Fruit fly (Drosophila melanogaster) whole organism, embryonic: Measurements from ENCODE around the gene CG5509.

Experiments
- BEAF-32 ChIP-seq: fragments of 200-800 bp; sonication (Bioruptor generic); optimal IDR thresholded peaks from 3 replicates; lab custom pipeline; 2017; ENCODE audit warnings: missing biosample characterization, missing genetic modification characterization, mild to moderate bottlenecking, moderate library complexity, missing genetic modification reagents
- Bgb ChIP-seq: fragments of 200-800 bp; sonication (Bioruptor generic); IDR thresholded peaks from 2 replicates; pipeline ENCODE4 v1.3.6; 2022; ENCODE audit warnings: missing biosample characterization, missing genetic modification characterization; ENCODE audit not compliant: partially characterized antibody
- C15 ChIP-seq: fragments of 200-800 bp; sonication (Bioruptor generic); IDR thresholded peaks from 3 replicates; pipeline ENCODE4 v1.3.6; 2022; ENCODE audit warnings: missing biosample characterization, missing genetic modification characterization
- CG10366 ChIP-seq: fragments of 200-800 bp; sonication (Bioruptor generic); IDR thresholded peaks from 2 replicates; pipeline ENCODE4 v1.3.6; 2022; ENCODE audit warnings: missing biosample characterization, missing genetic modification characterization
- CG13296 ChIP-seq: fragments of 200-800 bp; sonication (Bioruptor generic); optimal IDR thresholded peaks from 3 replicates; lab custom pipeline; 2018; ENCODE audit warnings: missing biosample characterization, mild to moderate bottlenecking, missing genetic modification characterization
- CG13424 ChIP-seq: fragments of 200-800 bp; sonication (Bioruptor generic); optimal IDR thresholded peaks from 2 replicates; lab custom pipeline; 2019; ENCODE audit warnings: missing biosample characterization, mild to moderate bottlenecking, missing genetic modification characterization, moderate library complexity
- CG15011 ChIP-seq: fragments of 200-800 bp; sonication (Bioruptor generic); optimal IDR thresholded peaks from 3 replicates; lab custom pipeline; 2018; ENCODE audit warnings: missing biosample characterization, mild to moderate bottlenecking, missing genetic modification characterization
- CG15479 ChIP-seq: fragments of 200-800 bp; sonication (Bioruptor generic); optimal IDR thresholded peaks from 3 replicates; lab custom pipeline; 2019; ENCODE audit warnings: missing biosample characterization, mild to moderate bottlenecking, missing genetic modification characterization, moderate library complexity
- CG15514 ChIP-seq: fragments of 200-800 bp; sonication (Bioruptor generic); optimal IDR thresholded peaks from 3 replicates; lab custom pipeline; 2017; ENCODE audit warnings: missing biosample characterization, missing genetic modification characterization, mild to moderate bottlenecking, moderate library complexity, missing genetic modification reagents
- CG18476 ChIP-seq: fragments of 200-800 bp; sonication (Bioruptor generic); optimal IDR thresholded peaks from 2 replicates; lab custom pipeline; 2016; ENCODE audit warnings: missing biosample characterization, mild to moderate bottlenecking, missing genetic modification characterization
- CG2889 ChIP-seq: fragments of 200-800 bp; sonication (Bioruptor generic); IDR thresholded peaks from 3 replicates; pipeline ENCODE4 v1.3.6; 2022; ENCODE audit warnings: missing biosample characterization, missing genetic modification characterization
- CG31441 ChIP-seq: fragments of 200-800 bp; sonication (Bioruptor generic); IDR thresholded peaks from 2 replicates; pipeline ENCODE4 v1.3.6; 2022; ENCODE audit warnings: missing biosample characterization, missing genetic modification characterization
- CG33213 ChIP-seq: fragments of 200-800 bp; sonication (Bioruptor generic); optimal IDR thresholded peaks from 3 replicates; lab custom pipeline; 2016; ENCODE audit warnings: missing biosample characterization, missing genetic modification characterization
- CG3838 ChIP-seq: fragments of 200-800 bp; sonication (Bioruptor generic); optimal IDR thresholded peaks from 3 replicates; lab custom pipeline; 2016; ENCODE audit warnings: missing biosample characterization, missing genetic modification characterization
- CG42726 ChIP-seq: fragments of 200-800 bp; sonication (Bioruptor generic); IDR thresholded peaks from 2 replicates; pipeline ENCODE4 v1.3.6; 2022; ENCODE audit warnings: missing biosample characterization, missing genetic modification characterization; ENCODE audit not compliant: partially characterized antibody
- CG6689 ChIP-seq: fragments of 200-800 bp; sonication (Bioruptor generic); IDR thresholded peaks from 2 replicates; pipeline ENCODE4 v1.3.6; 2022; ENCODE audit warnings: missing biosample characterization, missing genetic modification characterization
- CG7839 ChIP-seq: fragments of 200-800 bp; sonication (Bioruptor generic); optimal IDR thresholded peaks from 3 replicates; lab custom pipeline; 2018; ENCODE audit warnings: missing biosample characterization, mild to moderate bottlenecking, missing genetic modification characterization, moderate library complexity
- Camta ChIP-seq: fragments of 200-800 bp; sonication (Bioruptor generic); optimal IDR thresholded peaks from 2 replicates; lab custom pipeline; 2016; ENCODE audit warnings: missing biosample characterization, missing genetic modification characterization
- CoRest ChIP-seq: fragments of 200-800 bp; sonication (Bioruptor generic); optimal IDR thresholded peaks from 3 replicates; lab custom pipeline; 2018; ENCODE audit warnings: missing biosample characterization, mild to moderate bottlenecking, missing genetic modification characterization, moderate library complexity
- Gsc ChIP-seq: fragments of 200-800 bp; sonication (Bioruptor generic); IDR thresholded peaks from 2 replicates; pipeline ENCODE4 v1.3.6; 2022; ENCODE audit warnings: missing biosample characterization, missing genetic modification characterization
- HmgZ ChIP-seq: fragments of 200-800 bp; sonication (Bioruptor generic); optimal IDR thresholded peaks from 2 replicates; lab custom pipeline; 2018; ENCODE audit warnings: missing biosample characterization, mild to moderate bottlenecking, missing genetic modification characterization
- Hmr ChIP-seq: fragments of 200-800 bp; sonication (Bioruptor generic); optimal IDR thresholded peaks from 3 replicates; lab custom pipeline; 2017; ENCODE audit warnings: mild to moderate bottlenecking, missing biosample characterization, missing genetic modification reagents, missing genetic modification characterization
- MESR4 ChIP-seq: fragments of 200-800 bp; sonication (Bioruptor generic); optimal IDR thresholded peaks from 2 replicates; lab custom pipeline; 2018; ENCODE audit warnings: missing biosample characterization, mild to moderate bottlenecking, missing genetic modification characterization, moderate library complexity
- Nf-YA ChIP-seq: fragments of 200-800 bp; sonication (Bioruptor generic); IDR thresholded peaks from 2 replicates; pipeline ENCODE4 v1.3.6; 2022; ENCODE audit warnings: missing biosample characterization, missing genetic modification characterization
- Sox102F ChIP-seq: fragments of 200-800 bp; sonication (Bioruptor generic); optimal IDR thresholded peaks from 2 replicates; lab custom pipeline; 2018; ENCODE audit warnings: missing biosample characterization, mild to moderate bottlenecking, missing genetic modification characterization, moderate library complexity
- Ssrp ChIP-seq: fragments of 200-800 bp; sonication (Bioruptor generic); optimal IDR thresholded peaks from 2 replicates; lab custom pipeline; 2018; ENCODE audit warnings: missing biosample characterization, mild to moderate bottlenecking, missing genetic modification characterization, moderate library complexity
- Xbp1 ChIP-seq: fragments of 200-800 bp; sonication (Bioruptor generic); optimal IDR thresholded peaks from 3 replicates; lab custom pipeline; 2016; ENCODE audit warnings: missing biosample characterization, mild to moderate bottlenecking, missing genetic modification characterization
- az2 ChIP-seq: fragments of 200-800 bp; sonication (Bioruptor generic); optimal IDR thresholded peaks from 3 replicates; lab custom pipeline; 2016; ENCODE audit warnings: missing biosample characterization, missing genetic modification characterization
- chif ChIP-seq, 2 experiments: fragments of 200-800 bp; sonication (Bioruptor generic); optimal IDR thresholded peaks; 3 replicates each; lab custom pipeline; 2016; ENCODE audit warnings: missing biosample characterization in 2 of 2, missing genetic modification characterization in 2 of 2
- chinmo ChIP-seq: fragments of 200-800 bp; sonication (Bioruptor generic); IDR thresholded peaks from 4 replicates; pipeline ENCODE4 v1.3.6; 2022; ENCODE audit warnings: missing biosample characterization, missing genetic modification characterization; ENCODE audit not compliant: partially characterized antibody
- dmrt11E ChIP-seq: fragments of 200-800 bp; sonication (Bioruptor generic); optimal IDR thresholded peaks from 3 replicates; lab custom pipeline; 2018; ENCODE audit warnings: missing biosample characterization, mild to moderate bottlenecking, missing genetic modification characterization, moderate library complexity
- dpn ChIP-seq, 2 experiments: fragments of 200-800 bp; sonication (Bioruptor generic); optimal IDR thresholded peaks; 3 replicates each; lab custom pipeline; 2016; ENCODE audit warnings: missing biosample characterization in 2 of 2, missing genetic modification characterization in 2 of 2
- fd96Cb ChIP-seq: fragments of 200-800 bp; sonication (Bioruptor generic); optimal IDR thresholded peaks from 2 replicates; lab custom pipeline; 2018; ENCODE audit warnings: missing biosample characterization, mild to moderate bottlenecking, missing genetic modification characterization, moderate library complexity
- hbn ChIP-seq: fragments of 200-800 bp; sonication (Bioruptor generic); IDR thresholded peaks from 2 replicates; pipeline ENCODE4 v1.3.6; 2022; ENCODE audit warnings: missing biosample characterization, missing genetic modification characterization; ENCODE audit not compliant: partially characterized antibody
- jigr1 ChIP-seq: fragments of 200-800 bp; sonication (Bioruptor generic); IDR thresholded peaks from 3 replicates; pipeline ENCODE4 v1.3.6; 2022; ENCODE audit warnings: missing biosample characterization, missing genetic modification characterization
- jumu ChIP-seq: fragments of 200-800 bp; sonication (Bioruptor generic); optimal IDR thresholded peaks from 3 replicates; lab custom pipeline; 2016; ENCODE audit warnings: missing biosample characterization, missing genetic modification characterization
- lab ChIP-seq: fragments of 200-800 bp; sonication (Bioruptor generic); optimal IDR thresholded peaks from 3 replicates; lab custom pipeline; 2017; ENCODE audit warnings: missing biosample characterization, missing genetic modification characterization, mild to moderate bottlenecking, moderate library complexity, missing genetic modification reagents
- luna ChIP-seq: fragments of 200-800 bp; sonication (Bioruptor generic); optimal IDR thresholded peaks from 2 replicates; lab custom pipeline; 2016; ENCODE audit warnings: missing biosample characterization, missing genetic modification characterization
- mld ChIP-seq: fragments of 200-800 bp; sonication (Bioruptor generic); IDR thresholded peaks from 3 replicates; pipeline ENCODE4 v1.3.6; 2022; ENCODE audit warnings: missing biosample characterization, missing genetic modification characterization; ENCODE audit not compliant: partially characterized antibody
- nmo ChIP-seq: fragments of 200-800 bp; sonication (Bioruptor generic); optimal IDR thresholded peaks from 2 replicates; lab custom pipeline; 2018; ENCODE audit warnings: missing biosample characterization, mild to moderate bottlenecking, missing genetic modification characterization, moderate library complexity
- sens ChIP-seq: fragments of 200-800 bp; sonication (Bioruptor generic); peaks from one replicate; lab custom pipeline; 2016; ENCODE audit warnings: missing biosample characterization, missing genetic modification characterization
- sisA ChIP-seq: fragments of 200-800 bp; sonication (Bioruptor generic); IDR thresholded peaks from 2 replicates; pipeline ENCODE4 v1.3.6; 2022; ENCODE audit warnings: missing biosample characterization, missing genetic modification characterization
- slp2 ChIP-seq: fragments of 200-800 bp; sonication (Bioruptor generic); optimal IDR thresholded peaks from 2 replicates; lab custom pipeline; 2016; ENCODE audit warnings: missing biosample characterization, missing genetic modification characterization
- sob ChIP-seq: fragments of 200-800 bp; sonication (Bioruptor generic); IDR thresholded peaks from 2 replicates; pipeline ENCODE4 v1.3.6; 2022; ENCODE audit warnings: missing biosample characterization, missing genetic modification characterization
- trh ChIP-seq: fragments of 200-800 bp; sonication (Bioruptor generic); optimal IDR thresholded peaks from 2 replicates; lab custom pipeline; 2016; ENCODE audit warnings: missing biosample characterization, missing genetic modification characterization
- tup ChIP-seq: fragments of 200-800 bp; sonication (Bioruptor generic); optimal IDR thresholded peaks from 2 replicates; lab custom pipeline; 2016; ENCODE audit warnings: missing biosample characterization, mild to moderate bottlenecking, missing genetic modification characterization, moderate library complexity
- vnd ChIP-seq: fragments of 200-800 bp; sonication (Bioruptor generic); IDR thresholded peaks from 3 replicates; pipeline ENCODE4 v1.3.6; 2022; ENCODE audit warnings: missing biosample characterization, missing genetic modification characterization; ENCODE audit not compliant: partially characterized antibody

The CG5509 gene

dm6 chr3R:12406235-12407196 is 45.7 kb upstream of the CG5509 start, which contains the start of gene CG5167 (continued):
- no peak for TF ChIP-seq Gsc (GFP tag; lab: Robert Waterston, UW)
- no peak for TF ChIP-seq CG33213 (GFP tag; lab: Kevin White, UChicago)
- no peak for TF ChIP-seq HmgZ
- peak; percentile 39 for TF ChIP-seq CG7839 (tag; lab: Kevin White, UChicago)
- TF ChIP-seq dmrt11E (tag; lab: Kevin White, UChicago): peak; percentile 42
- peak; percentile 45 for TF ChIP-seq CoRest (tag; lab: Kevin White, UChicago)
- no peak for TF ChIP-seq C15 (GFP tag; lab: Robert Waterston, UW)
- TF ChIP-seq nmo (GFP tag; lab: Kevin White, UChicago): peak; percentile 22
- no peak for TF ChIP-seq CG18476 (GFP tag; lab: Kevin White, UChicago)
- peak; percentile 37 for TF ChIP-seq az2 (GFP tag; lab: Kevin White, UChicago)
- TF ChIP-seq sens (GFP tag; lab: Kevin White, UChicago): peak; percentile 89
- TF ChIP-seq slp2 (GFP tag; lab: Kevin White, UChicago): no peak
- no peak for TF ChIP-seq CG15479 (GFP tag; lab: Kevin White, UChicago)
- peak; percentile 38; the same call in 1 of the 2 replicates for TF ChIP-seq CG31441
- TF ChIP-seq CG6689 (GFP tag; lab: Robert Waterston, UW): no peak
- peak; percentile 38 for TF ChIP-seq Sox102F (GFP tag; lab: Kevin White, UChicago)
- TF ChIP-seq CG2889 (GFP tag; lab: Robert Waterston, UW): no peak
- peak; percentile 51 for TF ChIP-seq CG15514 (GFP tag; lab: Kevin White, UChicago)
- no peak for TF ChIP-seq vnd (GFP tag; lab: Robert Waterston, UW)
- TF ChIP-seq CG42726 (GFP tag; lab: Robert Waterston, UW): no peak
- no peak for TF ChIP-seq sisA
- TF ChIP-seq chinmo (GFP tag; lab: Robert Waterston, UW): 0 out of 4 replicates have a peak, but pooled peaks have one; percentile 25
- no peak for TF ChIP-seq CG15011 (GFP tag; lab: Kevin White, UChicago)
- TF ChIP-seq CG10366 (GFP tag; lab: Robert Waterston, UW): no peak
- peak; percentile 14 for TF ChIP-seq Ssrp (tag; lab: Kevin White, UChicago)
- 0 out of 2 replicates have a peak, but pooled peaks have one; percentile 17 for TF ChIP-seq hbn
- peak; percentile 9 for TF ChIP-seq fd96Cb
- TF ChIP-seq CG13424 (tag; lab: Kevin White, UChicago): peak; percentile 63
- TF ChIP-seq Hmr (GFP tag; lab: Kevin White, UChicago): peak; percentile 35
- peak; percentile 28 for TF ChIP-seq Xbp1 (GFP tag; lab: Kevin White, UChicago)
- no peak for TF ChIP-seq Bgb
- TF ChIP-seq sob (GFP tag; lab: Robert Waterston, UW): no peak
- no peak for TF ChIP-seq tup (GFP tag; lab: Kevin White, UChicago)
- peak; percentile 31 for TF ChIP-seq CG13296 (GFP tag; lab: Kevin White, UChicago)
- TF ChIP-seq BEAF-32: peak; percentile 38
- no peak for TF ChIP-seq CG3838 (GFP tag; lab: Kevin White, UChicago)
- TF ChIP-seq luna (GFP tag; lab: Kevin White, UChicago): peak; percentile 22
- no peak for TF ChIP-seq jumu (GFP tag; lab: Kevin White, UChicago)
- no peak for TF ChIP-seq chif (GFP tag; optimal IDR thresholded peaks at IDR 0.05; lab: Kevin White, UChicago)
- TF ChIP-seq dpn (GFP tag; optimal IDR thresholded peaks at IDR 0.05; lab: Kevin White, UChicago): peak in 1 of 2 experiments; percentile 49
- peak; percentile 33 for TF ChIP-seq MESR4 (GFP tag; lab: Kevin White, UChicago)
- no peak for TF ChIP-seq mld (GFP tag; lab: Robert Waterston, UW)
- no peak for TF ChIP-seq trh (GFP tag; lab: Kevin White, UChicago)
- TF ChIP-seq Nf-YA (GFP tag; lab: Robert Waterston, UW): no peak
- TF ChIP-seq jigr1: no peak
- peak; percentile 32 for TF ChIP-seq Camta (GFP tag; lab: Kevin White, UChicago)
- peak; percentile 54 for TF ChIP-seq lab (GFP tag; lab: Kevin White, UChicago)
